Fruit fly (Drosophila melanogaster) whole organism, pupa: ENCODE data around the gene CG1927.

Experiments
- CG10348 ChIP-seq: fragments of 200-800 bp; sonication (Bioruptor generic); IDR thresholded peaks from 2 replicates; pipeline ENCODE4 v1.3.6; 2022; ENCODE audit warnings: missing biosample characterization, missing genetic modification characterization
- CG12605 ChIP-seq: fragments of 200-800 bp; sonication (Bioruptor generic); IDR thresholded peaks from 2 replicates; pipeline ENCODE4 v1.3.6; 2022; ENCODE audit warnings: missing biosample characterization, missing genetic modification characterization
- CG13204 ChIP-seq: fragments of 200-800 bp; sonication (Bioruptor generic); optimal IDR thresholded peaks from 2 replicates; lab custom pipeline; 2018; ENCODE audit warnings: missing biosample characterization, mild to moderate bottlenecking, missing genetic modification characterization, moderate library complexity
- CG14655 ChIP-seq: fragments of 200-800 bp; sonication (Bioruptor generic); optimal IDR thresholded peaks from 3 replicates; lab custom pipeline; 2017; ENCODE audit warnings: mild to moderate bottlenecking, missing biosample characterization, missing genetic modification reagents, missing genetic modification characterization
- CG15710 ChIP-seq: fragments of 200-800 bp; sonication (Bioruptor generic); optimal IDR thresholded peaks from 2 replicates; lab custom pipeline; 2018; ENCODE audit warnings: missing biosample characterization, mild to moderate bottlenecking, missing genetic modification characterization, moderate library complexity
- CG17806 ChIP-seq: fragments of 200-800 bp; sonication (Bioruptor generic); optimal IDR thresholded peaks from 2 replicates; lab custom pipeline; 2018; ENCODE audit warnings: missing biosample characterization, mild to moderate bottlenecking, missing genetic modification characterization, moderate library complexity
- CG32121 ChIP-seq: fragments of 200-800 bp; sonication (Bioruptor generic); IDR thresholded peaks from 2 replicates; pipeline ENCODE4 v1.3.6; 2022; ENCODE audit warnings: missing biosample characterization, missing genetic modification characterization
- CG34367 ChIP-seq: fragments of 200-800 bp; sonication (Bioruptor generic); optimal IDR thresholded peaks from 2 replicates; lab custom pipeline; 2018; ENCODE audit warnings: missing biosample characterization, mild to moderate bottlenecking, missing genetic modification characterization
- CG4496 ChIP-seq: fragments of 200-800 bp; sonication (Bioruptor generic); IDR thresholded peaks from 3 replicates; pipeline ENCODE4 v1.3.6; 2022; ENCODE audit warnings: missing biosample characterization, missing genetic modification characterization
- CG8159 ChIP-seq: fragments of 200-800 bp; sonication (Bioruptor generic); optimal IDR thresholded peaks from 3 replicates; lab custom pipeline; 2018; ENCODE audit warnings: missing biosample characterization, mild to moderate bottlenecking, missing genetic modification characterization, moderate library complexity
- CG8301 ChIP-seq: fragments of 200-800 bp; sonication (Bioruptor generic); optimal IDR thresholded peaks from 2 replicates; lab custom pipeline; 2018; ENCODE audit warnings: missing biosample characterization, mild to moderate bottlenecking, missing genetic modification characterization
- CG9948 ChIP-seq: fragments of 200-800 bp; sonication (Bioruptor generic); optimal IDR thresholded peaks from 2 replicates; lab custom pipeline; 2018; ENCODE audit warnings: missing biosample characterization, mild to moderate bottlenecking, missing genetic modification characterization, moderate library complexity
- D1 ChIP-seq: fragments of 200-800 bp; sonication (Bioruptor generic); optimal IDR thresholded peaks from 2 replicates; lab custom pipeline; 2018; ENCODE audit warnings: missing biosample characterization, mild to moderate bottlenecking, missing genetic modification characterization, moderate library complexity
- EcR ChIP-seq: fragments of 200-800 bp; sonication (Bioruptor generic); optimal IDR thresholded peaks from 3 replicates; lab custom pipeline; 2019; ENCODE audit warnings: missing biosample characterization, missing genetic modification characterization, mild to moderate bottlenecking, moderate library complexity, missing genetic modification reagents
- Ets98B ChIP-seq: fragments of 200-800 bp; sonication (Bioruptor generic); IDR thresholded peaks from 2 replicates; pipeline ENCODE4 v1.3.6; 2022; ENCODE audit warnings: missing biosample characterization, missing genetic modification characterization
- Pif1A ChIP-seq: fragments of 200-800 bp; sonication (Bioruptor generic); optimal IDR thresholded peaks from 3 replicates; lab custom pipeline; 2016; ENCODE audit warnings: missing biosample characterization, missing genetic modification characterization
- Pif1B ChIP-seq: fragments of 200-800 bp; sonication (Bioruptor generic); optimal IDR thresholded peaks from 3 replicates; lab custom pipeline; 2016; ENCODE audit warnings: missing biosample characterization, missing genetic modification characterization
- Snoo ChIP-seq: fragments of 200-800 bp; sonication (Bioruptor generic); optimal IDR thresholded peaks from 3 replicates; lab custom pipeline; 2017; ENCODE audit warnings: missing biosample characterization, mild to moderate bottlenecking, missing genetic modification characterization, inconsistent platforms
- fd96Ca ChIP-seq: fragments of 200-800 bp; sonication (Bioruptor generic); IDR thresholded peaks from 3 replicates; pipeline ENCODE4 v1.3.6; 2022; ENCODE audit warnings: missing biosample characterization, missing genetic modification characterization
- gl ChIP-seq: fragments of 200-800 bp; sonication (Bioruptor generic); optimal IDR thresholded peaks from 2 replicates; lab custom pipeline; 2018; ENCODE audit warnings: missing biosample characterization, mild to moderate bottlenecking, missing genetic modification characterization
- rn ChIP-seq: fragments of 200-800 bp; sonication (Bioruptor generic); IDR thresholded peaks from 2 replicates; pipeline ENCODE4 v1.3.6; 2022; ENCODE audit warnings: missing biosample characterization, missing genetic modification characterization

The CG1927 gene

DNA sequence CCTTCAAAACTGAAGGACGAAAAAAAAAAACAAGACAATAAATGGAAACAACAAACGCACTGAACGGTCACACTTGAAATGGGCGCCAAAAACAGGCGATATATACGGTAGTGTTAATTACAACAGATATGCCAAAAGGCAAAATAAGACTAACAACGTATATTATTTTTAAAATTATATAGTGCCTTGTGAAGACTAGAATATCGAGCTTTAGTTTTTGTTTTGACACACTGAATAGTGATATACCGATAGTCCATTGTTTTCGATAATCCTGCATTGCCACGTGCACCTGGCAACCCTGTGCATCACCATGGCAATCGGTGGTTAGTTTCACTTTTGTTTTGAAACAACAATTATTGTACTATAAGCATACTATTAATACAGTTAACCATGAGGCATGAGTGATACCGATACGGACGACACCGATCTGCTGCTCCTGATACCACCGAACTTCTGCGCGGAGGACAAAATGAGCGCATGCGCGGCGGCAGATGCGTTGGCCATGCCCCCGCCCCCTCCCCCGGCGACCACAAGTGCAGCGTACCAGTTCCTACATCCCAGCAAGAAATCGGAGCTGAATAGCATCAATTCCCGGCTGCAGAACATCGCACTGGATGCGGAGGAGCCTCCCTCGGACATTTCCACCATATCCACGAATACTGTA is 22.3 kb downstream of the CG1927 start, which contains the start of the genes mu2 and Cnb:
mu2 (minus strand) TSS at position 13 of the 664 bp plus-strand sequence.
Cnb (plus strand) TSS at position 103 of the 664 bp plus-strand sequence.
- 0 out of 3 replicates have a peak, but pooled peaks have one; percentile 40 for TF ChIP-seq fd96Ca (GFP tag; lab: Robert Waterston, UW)
- TF ChIP-seq CG15710 (tag; lab: Kevin White, UChicago) = no peak

DNA sequence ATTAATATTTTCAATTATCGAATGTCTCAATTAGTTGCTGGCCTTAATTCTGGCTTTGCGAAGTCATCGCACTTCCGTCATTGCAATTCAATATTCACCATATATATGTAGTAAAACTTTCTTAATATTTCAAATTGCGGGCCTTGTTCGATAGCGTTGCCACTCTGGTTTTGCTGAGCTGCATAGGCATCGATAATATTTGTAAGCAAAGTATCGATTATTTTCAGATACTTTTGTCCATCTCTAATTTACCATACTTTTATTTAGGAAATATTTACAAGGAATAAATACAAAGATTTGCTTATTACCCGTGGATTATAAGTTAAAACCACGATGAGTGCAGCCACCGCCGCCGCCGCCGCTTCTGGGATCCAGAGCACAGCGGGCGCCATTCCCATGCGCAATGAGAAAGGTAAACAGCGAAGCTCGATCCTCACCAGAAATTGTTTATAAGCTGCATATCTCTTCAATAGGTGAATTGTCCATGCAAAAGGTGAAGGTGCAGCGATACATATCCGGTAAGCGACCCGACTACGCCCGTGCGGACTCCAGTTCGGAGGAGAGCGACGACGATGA is 28.9 kb downstream of the CG1927 start, which contains the start of gene Mfap1:
Mfap1 (plus strand) TSS at position 226 of the 576 bp plus-strand sequence.
- no peak for TF ChIP-seq rn (GFP tag; lab: Robert Waterston, UW)
- no peak for TF ChIP-seq fd96Ca (GFP tag; lab: Robert Waterston, UW)
- no peak for TF ChIP-seq Snoo
- no peak for TF ChIP-seq Ets98B (GFP tag; lab: Robert Waterston, UW)
- TF ChIP-seq CG15710 (tag; lab: Kevin White, UChicago) = no peak
- TF ChIP-seq CG13204 = no peak
- no peak for TF ChIP-seq CG9948 (tag; lab: Kevin White, UChicago)
- TF ChIP-seq D1 (tag; lab: Kevin White, UChicago) = no peak
- no peak for TF ChIP-seq CG10348 (GFP tag; lab: Robert Waterston, UW)
- TF ChIP-seq EcR = no peak
- no peak for TF ChIP-seq CG12605 (GFP tag; lab: Robert Waterston, UW)
- no peak for TF ChIP-seq CG32121
- TF ChIP-seq Pif1B = no peak
- no peak for TF ChIP-seq CG17806 (tag; lab: Kevin White, UChicago)
- no peak for TF ChIP-seq CG14655 (GFP tag; lab: Kevin White, UChicago)
- no peak for TF ChIP-seq CG4496 (GFP tag; lab: Robert Waterston, UW)
- TF ChIP-seq Pif1A (GFP tag; lab: Kevin White, UChicago) = no peak
- no peak for TF ChIP-seq CG8159
- TF ChIP-seq gl (tag; lab: Kevin White, UChicago) = no peak
- TF ChIP-seq CG8301 (tag; lab: Kevin White, UChicago) = no peak
- TF ChIP-seq, all 21 proteins: peak for 0

DNA sequence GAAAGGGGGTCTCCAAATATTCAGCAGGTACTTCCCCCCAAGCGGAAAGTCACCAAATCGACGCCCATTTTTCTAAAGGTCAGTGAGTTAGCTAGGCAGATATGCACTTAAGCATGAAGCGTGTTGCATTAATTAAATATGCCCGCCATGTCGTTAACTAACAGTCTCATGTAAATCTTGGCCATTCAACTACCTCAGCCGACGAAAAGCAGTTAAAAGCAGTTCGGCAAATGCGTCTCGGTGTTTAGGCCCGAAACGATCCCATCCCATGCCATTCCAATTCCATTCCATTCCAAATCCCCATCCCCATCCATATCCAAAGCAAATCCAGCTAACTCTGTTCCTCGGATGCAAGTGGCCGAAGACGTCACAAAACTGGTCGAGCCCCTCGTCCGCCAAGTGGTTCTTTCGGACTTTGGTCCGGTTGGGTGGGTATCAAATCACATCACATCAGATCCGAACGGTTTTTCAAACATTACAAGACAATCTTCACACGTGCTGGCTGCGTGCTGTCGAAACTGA is 29.8 kb downstream of the CG1927 start:
- TF ChIP-seq CG15710 (tag; lab: Kevin White, UChicago) (no peak), CG34367 (tag; lab: Kevin White, UChicago) (no peak), CG4496 (GFP tag; lab: Robert Waterston, UW) (0 out of 3 replicates have a peak, but pooled peaks have one; percentile 13), gl (tag; lab: Kevin White, UChicago) (no peak), Ets98B (GFP tag; lab: Robert Waterston, UW) (no peak), rn (GFP tag; lab: Robert Waterston, UW) (no peak), CG13204 (no peak)

DNA sequence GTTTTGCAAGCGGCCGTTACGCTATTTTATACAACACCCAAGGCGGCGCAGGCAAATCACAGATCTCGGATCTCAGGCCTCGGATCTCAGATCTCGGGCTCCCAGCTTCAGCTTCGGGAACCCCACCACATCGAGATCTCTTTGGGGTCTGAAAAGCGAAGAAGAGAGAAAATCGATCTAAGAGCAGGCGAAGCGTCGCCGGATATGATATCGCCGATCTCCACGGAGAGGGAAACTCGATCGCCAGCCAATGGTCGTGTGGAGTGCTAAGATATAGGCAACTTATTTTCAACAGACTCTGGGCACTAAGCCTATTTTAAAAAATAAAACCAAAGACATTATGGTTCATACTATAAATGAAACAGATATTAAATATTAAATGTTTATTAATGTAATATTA is 31.1 kb downstream of the CG1927 start, which contains the start of the genes CG46523 and CG5687:
CG46523 (minus strand) TSS at position 337 of the 400 bp plus-strand sequence.
CG5687 (minus strand) TSS at position 337 of the 400 bp plus-strand sequence.
- TF ChIP-seq gl (tag; lab: Kevin White, UChicago) (no peak), CG4496 (GFP tag; lab: Robert Waterston, UW) (peak; percentile 59; the same call in 2 of the 3 replicates)

DNA sequence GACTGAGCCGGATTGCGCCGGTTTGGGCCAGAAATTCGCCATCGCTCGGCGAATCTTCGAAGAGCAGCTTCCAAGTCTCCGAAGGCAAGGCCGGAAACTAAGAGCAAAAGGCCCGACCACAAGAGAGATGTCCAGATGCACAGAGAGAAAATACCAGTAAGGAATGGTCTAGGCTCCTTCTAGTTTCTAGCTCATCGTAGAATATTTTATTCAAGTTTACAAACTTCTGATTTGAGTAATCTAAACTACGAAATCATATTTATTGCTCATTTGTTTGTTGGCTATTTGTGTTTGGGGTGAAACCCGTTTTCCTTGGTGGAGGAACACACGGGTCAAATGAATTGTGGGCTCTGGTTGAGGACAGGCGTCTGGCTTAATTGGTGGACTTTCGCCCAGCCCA is 32.4 kb downstream of the CG1927 start:
- 0 out of 2 replicates have a peak, but pooled peaks have one; percentile 14 for TF ChIP-seq CG32121
- TF ChIP-seq gl (tag; lab: Kevin White, UChicago) = no peak
- no peak for TF ChIP-seq CG9948 (tag; lab: Kevin White, UChicago)
- TF ChIP-seq CG4496 (GFP tag; lab: Robert Waterston, UW) = peak; percentile 64
- TF ChIP-seq CG8301 (tag; lab: Kevin White, UChicago) = peak; percentile 49
- peak; percentile 14 for TF ChIP-seq CG8159
- peak; percentile 59 for TF ChIP-seq CG14655 (GFP tag; lab: Kevin White, UChicago)
- peak; percentile 6 for TF ChIP-seq Pif1B

DNA sequence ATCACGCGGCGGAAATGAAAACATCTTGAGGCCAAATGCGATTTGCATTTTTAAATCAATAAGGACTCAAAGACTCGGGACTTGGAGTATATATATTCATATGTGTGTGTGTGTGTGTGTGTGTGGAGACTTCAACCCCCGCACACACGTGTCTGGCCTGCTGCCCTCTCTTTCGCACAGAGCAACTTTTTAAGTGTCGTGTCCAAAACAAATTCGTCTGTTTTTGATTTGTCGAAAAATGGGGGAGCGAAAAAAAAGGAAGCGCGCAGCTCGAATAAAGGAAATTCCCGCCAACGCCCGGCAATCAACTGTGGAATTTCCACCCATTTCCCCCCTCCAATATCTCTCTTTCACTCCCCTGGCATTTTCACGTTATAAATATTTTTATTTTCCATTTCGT is 40.9 kb downstream of the CG1927 start:
- TF ChIP-seq Pif1A (GFP tag; lab: Kevin White, UChicago) (no peak), CG9948 (tag; lab: Kevin White, UChicago) (no peak), Pif1B (no peak), CG8159 (no peak), CG32121 (no peak), CG14655 (GFP tag; lab: Kevin White, UChicago) (no peak), Ets98B (GFP tag; lab: Robert Waterston, UW) (no peak), fd96Ca (GFP tag; lab: Robert Waterston, UW) (no peak)

DNA sequence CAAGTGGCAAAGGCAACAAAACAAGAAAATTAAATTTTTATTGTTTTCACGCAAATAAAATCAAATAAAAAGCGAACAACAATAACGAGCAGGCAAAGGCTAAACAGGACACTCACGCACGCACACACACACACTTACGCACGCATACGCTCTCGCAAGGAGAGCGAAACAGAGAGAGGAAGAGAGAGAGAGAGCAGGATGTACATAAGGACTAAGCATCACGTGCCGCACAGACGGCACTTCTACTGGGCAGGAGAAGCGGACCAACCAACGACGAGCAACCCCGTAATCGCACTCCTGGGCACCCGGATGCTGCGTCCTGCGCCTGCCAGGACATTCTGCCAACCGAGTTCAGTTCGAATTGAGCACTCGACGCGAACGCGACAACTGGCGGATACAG is 48.9 kb downstream of the CG1927 start, which contains the start of gene Dbx:
Dbx (plus strand) TSS at position 365 of the 400 bp plus-strand sequence.
- no peak for TF ChIP-seq CG34367 (tag; lab: Kevin White, UChicago)
- no peak for TF ChIP-seq CG10348 (GFP tag; lab: Robert Waterston, UW)
- TF ChIP-seq, all 21 proteins: peak for 0
